Worm (Caenorhabditis elegans) whole organism, L1 larva: ENCODE measurements around the gene K08D12.4.

Experiments used
- C16A3.4 ChIP-seq: fragments of 150-350 bp; optimal IDR thresholded peaks from 2 replicates; lab custom pipeline; 2014; ENCODE audit warnings: missing biosample characterization, missing genetic modification characterization
- Y116A8C.19 ChIP-seq: sonication (generic microtip); optimal IDR thresholded peaks from 2 replicates; lab custom pipeline; 2016; ENCODE audit warnings: missing compliant biosample characterization, missing genetic modification characterization, borderline replicate concordance
- alr-1 ChIP-seq: fragments of 200-800 bp; sonication (Bioruptor generic); optimal IDR thresholded peaks from 2 replicates; lab custom pipeline; 2018; ENCODE audit warnings: borderline replicate concordance, mild to moderate bottlenecking, missing genetic modification characterization, missing compliant biosample characterization
- aly-2 ChIP-seq: fragments of 150-350 bp; optimal IDR thresholded peaks from 2 replicates; lab custom pipeline; 2014; ENCODE audit warnings: missing biosample characterization, missing genetic modification characterization
- ceh-8 ChIP-seq: fragments of 200-800 bp; sonication (Bioruptor generic); optimal IDR thresholded peaks from 2 replicates; lab custom pipeline; 2018; ENCODE audit warnings: mild to moderate bottlenecking, missing genetic modification characterization, moderate library complexity, missing compliant biosample characterization
- ceh-82 ChIP-seq, 3 experiments: fragments of 150-350 bp in 1 of 3; sonication (generic microtip) in 2 of 3; optimal IDR thresholded peaks; 2 replicates each; lab custom pipeline; 2014 to 2017; ENCODE audit warnings: missing biosample characterization in 3 of 3, missing genetic modification characterization in 3 of 3
- ceh-88 ChIP-seq: fragments of 200-800 bp; sonication (Bioruptor generic); IDR thresholded peaks from 2 replicates; pipeline ENCODE4 v1.3.6; 2022; ENCODE audit warnings: missing genetic modification characterization, missing compliant biosample characterization
- ceh-90 ChIP-seq: sonication (generic microtip); optimal IDR thresholded peaks from 2 replicates; lab custom pipeline; 2016; ENCODE audit warnings: missing genetic modification characterization, missing compliant biosample characterization
- ces-1 ChIP-seq: fragments of 150-350 bp; optimal IDR thresholded peaks from 2 replicates; lab custom pipeline; 2014; ENCODE audit warnings: missing biosample characterization, missing genetic modification reagents, missing genetic modification characterization
- dpl-1 ChIP-seq, 3 experiments: fragments of 150-350 bp in 2 of 3; sonication (generic microtip) in 1 of 3; optimal IDR thresholded peaks; 2 replicates each; lab custom pipeline; 2014 to 2017; ENCODE audit warnings: missing biosample characterization in 3 of 3, missing genetic modification characterization in 3 of 3, missing genetic modification reagents in 3 of 3
- dsc-1 ChIP-seq: sonication (generic microtip); optimal IDR thresholded peaks from 2 replicates; lab custom pipeline; 2016; ENCODE audit warnings: mild to moderate bottlenecking, missing genetic modification characterization, missing compliant biosample characterization
- efl-1 ChIP-seq, 4 experiments: fragments of 150-350 bp; optimal IDR thresholded peaks in 3 of 4; peaks in 1 of 4; 1 replicate in 1 of 4; 2 replicates in 3 of 4; lab custom pipeline; 2014; ENCODE audit warnings: missing biosample characterization in 2 of 4, missing genetic modification characterization in 2 of 4, missing genetic modification reagents in 2 of 4
- fkh-8 ChIP-seq: sonication (generic microtip); optimal IDR thresholded peaks from 2 replicates; lab custom pipeline; 2016; ENCODE audit warnings: mild to moderate bottlenecking, missing genetic modification characterization, missing compliant biosample characterization
- fos-1 ChIP-seq: fragments of 150-350 bp; optimal IDR thresholded peaks from 2 replicates; lab custom pipeline; 2014; ENCODE audit warnings: missing biosample characterization, missing genetic modification characterization
- grh-1 ChIP-seq: fragments of 200-800 bp; sonication (Bioruptor generic); IDR thresholded peaks from 2 replicates; pipeline ENCODE4 v1.3.6; 2022; ENCODE audit warnings: missing genetic modification reagents, missing genetic modification characterization, missing compliant biosample characterization
- hlh-17 ChIP-seq: fragments of 200-800 bp; sonication (Bioruptor generic); optimal IDR thresholded peaks from 2 replicates; lab custom pipeline; 2018; ENCODE audit warnings: missing genetic modification characterization, mild to moderate bottlenecking, missing compliant biosample characterization, moderate library complexity, borderline replicate concordance
- hpl-2 ChIP-seq: fragments of 150-350 bp; optimal IDR thresholded peaks from 2 replicates; lab custom pipeline; 2014; ENCODE audit warnings: missing biosample characterization, missing genetic modification reagents, missing genetic modification characterization
- irx-1 ChIP-seq: sonication (generic microtip); optimal IDR thresholded peaks from 2 replicates; lab custom pipeline; 2016; ENCODE audit warnings: missing genetic modification characterization, missing compliant biosample characterization
- lin-14 ChIP-seq: fragments of 200-800 bp; sonication (Bioruptor generic); optimal IDR thresholded peaks from 2 replicates; lab custom pipeline; 2018; ENCODE audit warnings: mild to moderate bottlenecking, missing genetic modification characterization, moderate library complexity, missing compliant biosample characterization
- lin-15B ChIP-seq: fragments of 150-350 bp; sonication (generic microtip); optimal IDR thresholded peaks from 3 replicates; lab custom pipeline; 2014; ENCODE audit warnings: missing biosample characterization, missing genetic modification characterization
- lin-39 ChIP-seq: fragments of 150-350 bp; optimal IDR thresholded peaks from 2 replicates; lab custom pipeline; 2014; ENCODE audit warnings: missing biosample characterization, missing genetic modification reagents, missing genetic modification characterization
- lsy-2 ChIP-seq, 2 experiments: fragments of 150-350 bp; optimal IDR thresholded peaks; 2 replicates each; lab custom pipeline; 2014; ENCODE audit warnings: missing biosample characterization in 2 of 2, missing genetic modification characterization in 2 of 2
- mab-9 ChIP-seq: fragments of 200-800 bp; sonication (Bioruptor generic); IDR thresholded peaks from 2 replicates; pipeline ENCODE4 v1.3.6; 2022; ENCODE audit warnings: missing genetic modification reagents, missing genetic modification characterization, missing compliant biosample characterization
- mef-2 ChIP-seq: fragments of 150-350 bp; optimal IDR thresholded peaks from 2 replicates; lab custom pipeline; 2014; ENCODE audit warnings: missing biosample characterization, missing genetic modification characterization
- mep-1 ChIP-seq: fragments of 150-350 bp; optimal IDR thresholded peaks from 2 replicates; lab custom pipeline; 2014; ENCODE audit warnings: missing biosample characterization, missing genetic modification characterization
- nhr-11 ChIP-seq: fragments of 150-350 bp; optimal IDR thresholded peaks from 2 replicates; lab custom pipeline; 2014; ENCODE audit warnings: missing biosample characterization, missing genetic modification characterization
- nhr-12 ChIP-seq: sonication (generic microtip); optimal IDR thresholded peaks from 2 replicates; lab custom pipeline; 2017; ENCODE audit warnings: missing biosample characterization, missing genetic modification characterization
- nhr-19 ChIP-seq: fragments of 200-800 bp; sonication (Bioruptor generic); conservative IDR thresholded peaks from 2 replicates; pipeline ENCODE4 v1.3.6; 2022; ENCODE audit warnings: missing genetic modification characterization, missing compliant biosample characterization
- nhr-20 ChIP-seq: sonication (generic microtip); optimal IDR thresholded peaks from 2 replicates; lab custom pipeline; 2016; ENCODE audit warnings: mild to moderate bottlenecking, missing genetic modification characterization, missing compliant biosample characterization
- nhr-28 ChIP-seq: fragments of 150-350 bp; optimal IDR thresholded peaks from 2 replicates; lab custom pipeline; 2014; ENCODE audit warnings: missing biosample characterization, missing genetic modification characterization
- nhr-47 ChIP-seq: sonication (generic microtip); optimal IDR thresholded peaks from 2 replicates; lab custom pipeline; 2016; ENCODE audit warnings: mild to moderate bottlenecking, missing genetic modification characterization, moderate library complexity, missing compliant biosample characterization
- nhr-71 ChIP-seq: sonication (generic microtip); optimal IDR thresholded peaks from 2 replicates; lab custom pipeline; 2016; ENCODE audit warnings: mild to moderate bottlenecking, missing genetic modification characterization, moderate library complexity, missing compliant biosample characterization
- nhr-77 ChIP-seq: fragments of 150-350 bp; optimal IDR thresholded peaks from 2 replicates; lab custom pipeline; 2014; ENCODE audit warnings: missing biosample characterization, missing genetic modification characterization
- nhr-85 ChIP-seq: sonication (generic microtip); peaks from one replicate; lab custom pipeline; 2016; ENCODE audit warnings: missing genetic modification characterization, inconsistent platforms, missing compliant biosample characterization
- nhr-90 ChIP-seq: sonication (generic microtip); optimal IDR thresholded peaks from 2 replicates; lab custom pipeline; 2016; ENCODE audit warnings: mild to moderate bottlenecking, missing genetic modification characterization, missing compliant biosample characterization; ENCODE audit not compliant: poor library complexity
- rnt-1 ChIP-seq: sonication (generic microtip); optimal IDR thresholded peaks from 2 replicates; lab custom pipeline; 2016; ENCODE audit warnings: mild to moderate bottlenecking, missing genetic modification characterization, moderate library complexity, missing compliant biosample characterization
- snu-23 ChIP-seq: sonication (generic microtip); optimal IDR thresholded peaks from 2 replicates; lab custom pipeline; 2016; ENCODE audit warnings: missing genetic modification characterization, missing compliant biosample characterization
- sup-37 ChIP-seq: fragments of 200-800 bp; sonication (Bioruptor generic); optimal IDR thresholded peaks from 2 replicates; lab custom pipeline; 2018; ENCODE audit warnings: mild to moderate bottlenecking, missing genetic modification characterization, missing compliant biosample characterization
- swsn-7 ChIP-seq: sonication (generic microtip); optimal IDR thresholded peaks from 2 replicates; lab custom pipeline; 2016; ENCODE audit warnings: missing genetic modification characterization, missing compliant biosample characterization
- tbx-2 ChIP-seq: sonication (generic microtip); optimal IDR thresholded peaks from 2 replicates; lab custom pipeline; 2016; ENCODE audit warnings: missing genetic modification characterization, missing compliant biosample characterization
- tlp-1 ChIP-seq: fragments of 150-350 bp; optimal IDR thresholded peaks from 2 replicates; lab custom pipeline; 2014; ENCODE audit warnings: missing biosample characterization, missing genetic modification characterization
- unc-62 ChIP-seq: fragments of 150-350 bp; optimal IDR thresholded peaks from 2 replicates; lab custom pipeline; 2014; ENCODE audit warnings: missing biosample characterization, missing genetic modification reagents, missing genetic modification characterization
- unc-86 ChIP-seq: sonication (generic microtip); optimal IDR thresholded peaks from 2 replicates; lab custom pipeline; 2016; ENCODE audit warnings: missing genetic modification characterization, missing compliant biosample characterization
- vab-15 ChIP-seq: sonication (generic microtip); optimal IDR thresholded peaks from 2 replicates; lab custom pipeline; 2017; ENCODE audit warnings: missing genotype, mild to moderate bottlenecking, missing genetic modification characterization, missing compliant biosample characterization
- zag-1 ChIP-seq: fragments of 150-350 bp; optimal IDR thresholded peaks from 2 replicates; lab custom pipeline; 2014; ENCODE audit warnings: missing biosample characterization, missing genetic modification characterization
- zip-4 ChIP-seq: fragments of 200-800 bp; sonication (Bioruptor generic); optimal IDR thresholded peaks from 2 replicates; lab custom pipeline; 2018; ENCODE audit warnings: mild to moderate bottlenecking, missing genetic modification characterization, moderate library complexity, missing compliant biosample characterization
- ztf-11 ChIP-seq, 2 experiments: sonication (generic microtip); optimal IDR thresholded peaks; 2 replicates each; lab custom pipeline; 2016 to 2017; ENCODE audit warnings: missing genetic modification characterization in 2 of 2, missing biosample characterization in 1 of 2, missing compliant biosample characterization in 1 of 2

The K08D12.4 gene

DNA sequence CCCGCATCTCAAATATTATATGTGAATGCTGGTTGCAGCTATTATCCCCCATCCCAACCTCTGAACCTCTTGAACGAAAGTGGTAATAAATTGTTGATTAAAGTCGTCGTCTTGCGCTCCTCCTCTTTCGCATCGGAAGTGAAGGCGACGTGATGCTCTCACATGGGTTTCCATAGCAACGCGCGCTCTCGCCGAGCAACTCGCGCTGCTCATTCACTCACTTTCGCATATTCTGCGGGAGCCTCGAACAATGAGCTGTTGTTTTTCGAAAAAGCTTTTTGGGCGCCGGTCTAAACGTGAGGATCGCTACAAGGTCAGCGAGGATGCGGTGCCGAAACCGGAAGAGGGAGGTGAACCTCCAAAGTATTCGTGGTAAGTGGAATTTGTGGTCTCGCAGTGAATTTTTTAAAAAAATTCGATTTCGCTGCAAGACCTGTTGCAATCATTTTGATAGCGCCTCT, 4.0 kb downstream of the K08D12.4 start, which contains the start of gene rpi-2:
Gene rpi-2 (plus strand): TSS at position 234 of the 461 bp plus-strand sequence.
- no peak for TF ChIP-seq zip-4 (GFP tag; lab: Kevin White, UChicago)
- TF ChIP-seq snu-23 (GFP tag; lab: Kevin White, UChicago), result peak; percentile 43
- no peak for TF ChIP-seq vab-15
- peak in 1 of 2 experiments; percentile 5 for TF ChIP-seq lsy-2 (tag; optimal IDR thresholded peaks at IDR 0.05; lab: Kevin White, UChicago)
- TF ChIP-seq mef-2, result no peak
- TF ChIP-seq fkh-8, result peak; percentile 79
- TF ChIP-seq grh-1 (GFP tag; lab: Robert Waterston, UW), result peak; percentile 47
- TF ChIP-seq efl-1 (optimal IDR thresholded peaks at IDR 0.05; lab: Kevin White, UChicago), result peak in 1 of 2 experiments; percentile 22
- peak in 1 of 2 experiments; percentile 60 for TF ChIP-seq efl-1 (GFP tag; optimal IDR thresholded peaks at IDR 0.05 in 1 of 2; lab: Kevin White, UChicago)
- no peak for TF ChIP-seq sup-37
- peak; percentile 0 for TF ChIP-seq fos-1
- no peak for TF ChIP-seq aly-2
- no peak for TF ChIP-seq ceh-8
- TF ChIP-seq ceh-82 (tag; optimal IDR thresholded peaks at IDR 0.05; lab: Kevin White, UChicago), result peak in 1 of 3 experiments; percentile 21
- no peak for TF ChIP-seq lin-39 (tag; lab: Kevin White, UChicago)
- TF ChIP-seq nhr-19 (GFP tag; lab: Robert Waterston, UW), result 0 out of 2 replicates have a peak, but pooled peaks have one; percentile 14
- TF ChIP-seq C16A3.4 (tag; lab: Kevin White, UChicago), result no peak
- no peak for TF ChIP-seq irx-1 (tag; lab: Kevin White, UChicago)
- TF ChIP-seq dsc-1 (tag; lab: Kevin White, UChicago), result no peak
- TF ChIP-seq lin-14 (GFP tag; lab: Kevin White, UChicago), result peak; percentile 17
- TF ChIP-seq ceh-90 (tag; lab: Kevin White, UChicago), result no peak
- peak; percentile 38 for TF ChIP-seq nhr-47 (tag; lab: Kevin White, UChicago)
- peak; percentile 8 for TF ChIP-seq tbx-2 (tag; lab: Kevin White, UChicago)
- TF ChIP-seq nhr-12 (tag; lab: Kevin White, UChicago), result no peak
- no peak for TF ChIP-seq ztf-11 (tag; optimal IDR thresholded peaks at IDR 0.05; lab: Kevin White, UChicago)
- TF ChIP-seq unc-62 (GFP tag; lab: Kevin White, UChicago), result no peak
- no peak for TF ChIP-seq tlp-1 (tag; lab: Kevin White, UChicago)
- TF ChIP-seq nhr-20 (tag; lab: Kevin White, UChicago), result peak; percentile 43
- peak; percentile 55 for TF ChIP-seq nhr-71 (tag; lab: Kevin White, UChicago)
- no peak for TF ChIP-seq nhr-11 (tag; lab: Kevin White, UChicago)
- peak; percentile 67 for TF ChIP-seq nhr-85 (tag; lab: Kevin White, UChicago)
- no peak for TF ChIP-seq ces-1 (GFP tag; lab: Kevin White, UChicago)
- TF ChIP-seq ceh-88, result no peak
- peak; percentile 29 for TF ChIP-seq swsn-7 (tag; lab: Kevin White, UChicago)
- no peak for TF ChIP-seq zag-1
- peak; percentile 1 for TF ChIP-seq nhr-77 (tag; lab: Kevin White, UChicago)
- peak; percentile 26 for TF ChIP-seq unc-86 (tag; lab: Kevin White, UChicago)
- no peak for TF ChIP-seq hpl-2 (GFP tag; lab: Kevin White, UChicago)
- TF ChIP-seq alr-1 (tag; lab: Kevin White, UChicago), result no peak

DNA sequence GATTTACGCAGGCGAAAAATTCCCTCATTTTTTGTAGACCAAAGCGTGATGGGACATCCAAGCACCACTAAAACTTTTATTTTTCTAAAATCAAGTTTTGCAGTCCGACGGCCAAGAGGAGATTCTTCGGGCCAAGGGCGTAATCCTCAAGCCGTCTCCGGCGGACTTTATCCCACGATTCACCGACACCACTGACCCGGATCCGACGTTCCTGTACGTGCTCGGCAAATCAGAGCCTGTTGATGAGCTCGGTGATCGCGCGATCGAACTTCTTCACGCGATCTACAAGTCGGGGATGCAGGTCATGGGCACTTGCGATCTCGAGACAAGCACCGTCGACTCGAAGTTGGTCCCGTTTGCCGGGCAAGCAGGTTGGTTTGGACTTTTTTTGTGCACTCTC, 6.5 kb downstream of the K08D12.4 start:
- TF ChIP-seq hlh-17 (GFP tag; lab: Kevin White, UChicago) (no peak), nhr-90 (tag; lab: Kevin White, UChicago) (no peak), dpl-1 (GFP tag; optimal IDR thresholded peaks at IDR 0.05; lab: Kevin White, UChicago) (no peak), mab-9 (GFP tag; lab: Robert Waterston, UW) (no peak), nhr-71 (tag; lab: Kevin White, UChicago) (no peak), rnt-1 (tag; lab: Kevin White, UChicago) (no peak), nhr-28 (tag; lab: Kevin White, UChicago) (no peak), lin-15B (tag; lab: Kevin White, UChicago) (no peak), Y116A8C.19 (tag; lab: Kevin White, UChicago) (no peak), nhr-20 (tag; lab: Kevin White, UChicago) (no peak), mep-1 (tag; lab: Kevin White, UChicago) (no peak)
